Worm (Caenorhabditis elegans): ENCODE results near the gene rabr-1.

Gene rabr-1

DNA sequence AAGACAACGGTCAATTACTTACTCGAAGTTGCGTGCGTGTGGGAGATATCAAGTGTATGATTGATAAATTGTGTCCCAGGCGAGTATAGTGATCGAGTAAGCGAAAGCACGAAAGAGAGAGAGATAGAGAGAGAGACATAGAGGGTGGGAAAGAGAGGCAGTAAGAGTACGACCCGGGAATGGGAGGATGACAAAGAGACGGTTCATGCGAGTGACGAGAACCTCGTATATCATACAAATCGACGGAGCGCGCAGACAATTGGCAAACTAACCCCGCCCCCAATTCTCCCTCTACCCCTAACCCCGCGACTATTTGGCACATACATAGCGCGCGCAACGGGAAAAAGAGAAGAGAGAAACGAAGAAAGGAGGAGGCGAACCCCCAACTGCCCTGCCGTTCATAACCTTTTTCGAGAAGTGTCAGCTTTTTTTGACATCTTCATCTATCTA lies at the start of gene rabr-1:
TSS of gene rabr-1 (plus strand) at position 316 of the 450 bp plus-strand sequence.
- TF ChIP-seq ceh-32 (tag; optimal IDR thresholded peaks at IDR 0.05; ENCODE audit: poor library complexity) (no peak), T26A8.4 (GFP tag; IDR thresholded peaks at IDR 0.05) (no peak), hlh-30 (tag; optimal IDR thresholded peaks at IDR 0.05; ENCODE audit: insufficient read depth) (peak; percentile 41), nhr-10 (tag; optimal IDR thresholded peaks at IDR 0.05) (peak; percentile 38), nhr-237 (tag; optimal IDR thresholded peaks at IDR 0.05) (no peak), duxl-1 (tag; optimal IDR thresholded peaks at IDR 0.05; ENCODE audit: poor library complexity) (peak; percentile 13), pqm-1 (tag; optimal IDR thresholded peaks at IDR 0.05) (no peak), nhr-25 (tag; optimal IDR thresholded peaks at IDR 0.05; ENCODE audit: borderline replicate concordance, insufficient read depth) (peak; percentile 36), ctbp-1 (GFP tag; IDR thresholded peaks at IDR 0.05) (peak; percentile 64; the same call in 1 of the 2 replicates), dpl-1 (GFP tag; optimal IDR thresholded peaks at IDR 0.05) (no peak), hlh-11 (tag; optimal IDR thresholded peaks at IDR 0.05) (peak; percentile 64), dve-1 (tag; optimal IDR thresholded peaks at IDR 0.05; ENCODE audit: insufficient read depth) (peak; percentile 42), ztf-7 (tag; optimal IDR thresholded peaks at IDR 0.05) (no peak), nhr-11 (tag; optimal IDR thresholded peaks at IDR 0.05) (peak; percentile 30), unc-39 (tag; optimal IDR thresholded peaks at IDR 0.05) (no peak), daf-16 (GFP tag; optimal IDR thresholded peaks at IDR 0.05) (no peak), daf-16 (tag; optimal IDR thresholded peaks at IDR 0.05) (peak; percentile 8), mdl-1 (tag; optimal IDR thresholded peaks at IDR 0.05) (peak in 1 of 2 experiments; percentile 31), nhr-41 (GFP tag; IDR thresholded peaks at IDR 0.05) (0 out of 2 replicates have a peak, but pooled peaks have one; percentile 48), mep-1 (tag; optimal IDR thresholded peaks at IDR 0.05) (peak; percentile 66), nhr-28 (tag; optimal IDR thresholded peaks at IDR 0.05) (peak; percentile 82), dmd-6 (GFP tag; IDR thresholded peaks at IDR 0.05) (peak; percentile 38; the same call in 1 of the 2 replicates), arid-1 (GFP tag; conservative IDR thresholded peaks at IDR 0.05) (no peak), spr-1 (tag; optimal IDR thresholded peaks at IDR 0.05) (no peak), unc-62 (GFP tag; optimal IDR thresholded peaks at IDR 0.05 in 1 of 2) (peak in 1 of 2 experiments; percentile 98), unc-62 (tag; optimal IDR thresholded peaks at IDR 0.05) (no peak), spr-3 (GFP tag; optimal IDR thresholded peaks at IDR 0.05) (no peak), hmg-1.1 (GFP tag; IDR thresholded peaks at IDR 0.05) (peak; percentile 54; the same call in 1 of the 2 replicates), zip-2 (tag; optimal IDR thresholded peaks at IDR 0.05) (no peak), pha-4 (GFP tag; IDR thresholded peaks at IDR 0.05) (peak; percentile 33; the same call in 1 of the 2 replicates), pha-4 (tag; optimal IDR thresholded peaks at IDR 0.05) (no peak), rbr-2 (tag; optimal IDR thresholded peaks at IDR 0.05) (peak; percentile 8), egl-43 (GFP tag; IDR thresholded peaks at IDR 0.05) (0 out of 2 replicates have a peak, but pooled peaks have one; percentile 49), mxl-3 (GFP tag; optimal IDR thresholded peaks at IDR 0.05) (peak; percentile 59), aha-1 (tag) (peak; percentile 96), set-16 (GFP tag; IDR thresholded peaks at IDR 0.05) (no peak; the same call in 1 of the 2 replicates)

DNA sequence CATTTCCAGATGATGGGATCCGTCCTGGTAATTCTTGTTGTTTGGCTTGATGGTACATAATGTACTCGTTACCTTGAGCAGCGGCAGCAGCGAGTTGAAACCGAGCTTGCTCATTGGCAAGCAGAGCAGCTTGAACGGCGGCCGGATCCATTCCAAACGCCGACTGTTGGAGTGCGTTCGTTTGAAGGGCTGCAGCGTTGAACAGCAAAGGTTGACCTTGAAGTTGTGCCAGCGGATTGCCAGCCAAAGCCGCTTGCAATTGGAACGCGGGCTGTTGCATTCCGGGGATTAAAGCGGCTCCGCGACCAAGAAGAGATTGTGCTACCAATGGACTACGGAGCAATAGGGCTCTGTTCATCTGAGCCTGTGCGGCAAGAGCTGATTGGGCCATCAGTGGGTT lies 49.8 kb upstream of the rabr-1 start:
- TF ChIP-seq aha-1 (tag), result peak; percentile 33
- TF ChIP-seq Y5F2A.4 (GFP tag; optimal IDR thresholded peaks at IDR 0.05), result no peak
- no peak for TF ChIP-seq dmd-9 (GFP tag; IDR thresholded peaks at IDR 0.05)
- TF ChIP-seq set-16 (GFP tag; IDR thresholded peaks at IDR 0.05), result peak; percentile 65
- peak in 1 of 2 experiments; percentile 94 for TF ChIP-seq unc-62 (GFP tag; optimal IDR thresholded peaks at IDR 0.05 in 1 of 2)
- no peak for TF ChIP-seq unc-62 (tag; optimal IDR thresholded peaks at IDR 0.05)
- TF ChIP-seq lin-29 (GFP tag; IDR thresholded peaks at IDR 0.05), result no peak
- no peak for TF ChIP-seq unc-130 (GFP tag; optimal IDR thresholded peaks at IDR 0.05)
- no peak for TF ChIP-seq pqm-1 (tag; optimal IDR thresholded peaks at IDR 0.05)
- TF ChIP-seq ZK546.5 (tag; optimal IDR thresholded peaks at IDR 0.05), result no peak
